Worm (Caenorhabditis elegans) whole organism, midembryonic: ENCODE results near the gene col-125.
"Not testable (repeated sequence)": the region's sequence is repeated elsewhere in the genome, so short reads cannot be mapped to it uniquely, and the experiment has no call there.

Experiments
- T22C8.4 ChIP-seq: fragments of 200-800 bp; sonication (Bioruptor generic); IDR thresholded peaks from 2 replicates; pipeline ENCODE4 v1.3.6; 2022; ENCODE audit warnings: missing genetic modification characterization, missing compliant biosample characterization
- cog-1 ChIP-seq: sonication (generic microtip); optimal IDR thresholded peaks from 2 replicates; lab custom pipeline; 2016; ENCODE audit warnings: missing genetic modification characterization, missing compliant biosample characterization
- flt-1 ChIP-seq: fragments of 200-800 bp; sonication (Bioruptor generic); IDR thresholded peaks from 2 replicates; pipeline ENCODE4 v1.3.6; 2022; ENCODE audit warnings: missing genetic modification characterization, missing compliant biosample characterization
- klf-2 ChIP-seq: fragments of 200-800 bp; sonication (Bioruptor generic); conservative IDR thresholded peaks from 2 replicates; pipeline ENCODE4 v1.3.6; 2022; ENCODE audit warnings: missing genetic modification reagents, missing genetic modification characterization, missing compliant biosample characterization
- ref-1 ChIP-seq: fragments of 200-800 bp; sonication (Bioruptor generic); conservative IDR thresholded peaks from 2 replicates; pipeline ENCODE4 v1.3.6; 2022; ENCODE audit warnings: missing genetic modification reagents, missing genetic modification characterization, missing compliant biosample characterization
- tab-1 ChIP-seq: fragments of 200-800 bp; sonication (Bioruptor generic); IDR thresholded peaks from 2 replicates; pipeline ENCODE4 v1.3.6; 2022; ENCODE audit warnings: missing genetic modification characterization, missing compliant biosample characterization
- ztf-23 ChIP-seq: fragments of 200-800 bp; sonication (Bioruptor generic); IDR thresholded peaks from 2 replicates; pipeline ENCODE4 v1.3.6; 2022; ENCODE audit warnings: missing genetic modification reagents, missing genetic modification characterization, missing compliant biosample characterization
- ztf-29 ChIP-seq: fragments of 200-800 bp; sonication (Bioruptor generic); IDR thresholded peaks from 2 replicates; pipeline ENCODE4 v1.3.6; 2022; ENCODE audit warnings: missing genetic modification reagents, missing genetic modification characterization, missing compliant biosample characterization

DNA sequence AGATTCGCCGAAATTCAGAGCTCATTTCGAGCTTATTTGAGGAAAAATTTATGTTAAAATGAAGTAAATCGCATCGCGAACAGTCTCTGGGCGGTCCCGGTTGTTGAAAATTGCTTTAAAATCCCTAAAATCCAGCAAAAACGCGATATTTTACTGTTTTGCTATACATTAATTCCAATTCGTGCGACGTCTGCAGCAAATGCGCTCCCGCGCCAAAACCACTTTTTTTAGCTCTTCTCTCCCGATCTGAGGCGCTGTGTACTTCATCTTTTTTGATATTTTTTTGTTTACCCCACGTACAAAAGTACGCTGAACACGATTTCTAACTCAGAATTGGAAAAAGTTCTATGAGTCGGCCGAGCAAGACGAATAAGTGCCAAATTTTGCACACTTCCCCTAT, 26.3 kb upstream of the col-125 start, which contains the start of gene R07H5.16:
- not testable (repeated sequence) for TF ChIP-seq T22C8.4; tab-1 (GFP tag; lab: Robert Waterston, UW); ztf-29 (GFP tag; lab: Robert Waterston, UW); flt-1; ref-1 (GFP tag; lab: Robert Waterston, UW); ztf-23 (GFP tag; lab: Robert Waterston, UW); cog-1
- 0 out of 2 replicates have a peak, but pooled peaks have one; percentile 39 for TF ChIP-seq klf-2 (GFP tag; lab: Robert Waterston, UW)
